Fruit fly (Drosophila melanogaster): ENCODE results near the gene CG12483.
A peak's percentile ranks its signal among the peaks of the same experiment; 100 is the strongest.

CG12483 gene

dm6 chr3L:91933-92332 is 6.2 kb downstream of the CG12483 start (continued):
- TF ChIP-seq CG11695 (GFP tag; IDR thresholded peaks at IDR 0.05) (no peak), hb (GFP tag; IDR thresholded peaks at IDR 0.05; ENCODE audit: partially characterized antibody) (no peak), ERR (GFP tag; optimal IDR thresholded peaks at IDR 0.05) (no peak), ara (GFP tag; IDR thresholded peaks at IDR 0.05) (no peak), Drgx (GFP tag; IDR thresholded peaks at IDR 0.05) (no peak), CG4617 (GFP tag; optimal IDR thresholded peaks at IDR 0.05; ENCODE audit: borderline replicate concordance) (no peak), chinmo (GFP tag; IDR thresholded peaks at IDR 0.05; ENCODE audit: partially characterized antibody) (peak; percentile 81; the same call in 1 of the 4 replicates), Scr (GFP tag; IDR thresholded peaks at IDR 0.05; ENCODE audit: partially characterized antibody) (no peak), Ets65A (GFP tag) (no peak), CG8944 (GFP tag; optimal IDR thresholded peaks at IDR 0.05) (no peak), CG15514 (GFP tag; optimal IDR thresholded peaks at IDR 0.05) (peak; percentile 23), Poxn (GFP tag; IDR thresholded peaks at IDR 0.05) (no peak), CG4424 (GFP tag; optimal IDR thresholded peaks at IDR 0.05) (no peak), CG11696 (GFP tag; IDR thresholded peaks at IDR 0.05) (no peak), Awh (GFP tag; IDR thresholded peaks at IDR 0.05) (no peak), seq (GFP tag; IDR thresholded peaks at IDR 0.05) (no peak), Ssrp (tag; optimal IDR thresholded peaks at IDR 0.05) (no peak), disco-r (GFP tag; optimal IDR thresholded peaks at IDR 0.05) (no peak), CG17359 (tag; optimal IDR thresholded peaks at IDR 0.05) (no peak), oc (tag; optimal IDR thresholded peaks at IDR 0.05) (no peak), Optix (GFP tag; IDR thresholded peaks at IDR 0.05) (no peak), CG3281 (GFP tag; optimal IDR thresholded peaks at IDR 0.05) (no peak), pfk (GFP tag; optimal IDR thresholded peaks at IDR 0.05) (no peak), dimm (GFP tag; IDR thresholded peaks at IDR 0.05) (no peak), bowl (GFP tag; IDR thresholded peaks at IDR 0.05) (no peak), esg (GFP tag; conservative IDR thresholded peaks at IDR 0.05) (no peak), CG4328 (GFP tag; optimal IDR thresholded peaks at IDR 0.05) (no peak), az2 (GFP tag; optimal IDR thresholded peaks at IDR 0.05) (no peak), grn (GFP tag; optimal IDR thresholded peaks at IDR 0.05) (no peak), twi (tag; optimal IDR thresholded peaks at IDR 0.05) (peak; percentile 33), bab2 (GFP tag; optimal IDR thresholded peaks at IDR 0.05) (no peak), CG14050 (GFP tag; IDR thresholded peaks at IDR 0.05) (no peak), ase (GFP tag; IDR thresholded peaks at IDR 0.05) (no peak), CG30020 (tag; optimal IDR thresholded peaks at IDR 0.05) (no peak), stc (GFP tag; IDR thresholded peaks at IDR 0.05) (no peak), ro (GFP tag; IDR thresholded peaks at IDR 0.05) (no peak), repo (GFP tag; optimal IDR thresholded peaks at IDR 0.05) (no peak), CG17186 (GFP tag; optimal IDR thresholded peaks at IDR 0.05) (no peak), Gsc (GFP tag; IDR thresholded peaks at IDR 0.05) (no peak), CG8388 (GFP tag; optimal IDR thresholded peaks at IDR 0.05) (no peak), nau (GFP tag; optimal IDR thresholded peaks at IDR 0.05) (peak; percentile 7), slou (GFP tag; optimal IDR thresholded peaks at IDR 0.05) (no peak), CG34224 (GFP tag; IDR thresholded peaks at IDR 0.05; ENCODE audit: partially characterized antibody) (0 out of 3 replicates have a peak, but pooled peaks have one; percentile 32), CG3163 (GFP tag; optimal IDR thresholded peaks at IDR 0.05) (no peak), mirr (GFP tag; optimal IDR thresholded peaks at IDR 0.05) (peak; percentile 78), B-H2 (GFP tag; optimal IDR thresholded peaks at IDR 0.05) (peak; percentile 16), CG31388 (GFP tag; optimal IDR thresholded peaks at IDR 0.05) (no peak), ci (GFP tag; IDR thresholded peaks at IDR 0.05) (no peak), Hr39 (optimal IDR thresholded peaks at IDR 0.05) (no peak), Ada2b (GFP tag; IDR thresholded peaks at IDR 0.05) (no peak), corto (GFP tag; optimal IDR thresholded peaks at IDR 0.05) (no peak), Hmr (GFP tag; optimal IDR thresholded peaks at IDR 0.05) (no peak), exex (tag; optimal IDR thresholded peaks at IDR 0.05) (peak; percentile 67)

Measured in whole organism, embryonic.